Worm (Caenorhabditis elegans) whole organism, early embryonic: ENCODE measurements around the gene nemt-1.
"Not testable (repeated sequence)": the region's sequence is repeated elsewhere in the genome, so short reads cannot be mapped to it uniquely, and the experiment has no call there.

Experiments
- F13C5.2 ChIP-seq: sonication (generic microtip); optimal IDR thresholded peaks from 2 replicates; lab custom pipeline; 2017; ENCODE audit warnings: mild to moderate bottlenecking, missing genetic modification characterization, inconsistent platforms, missing compliant biosample characterization
- tbx-11 ChIP-seq: fragments of 200-800 bp; sonication (Bioruptor generic); IDR thresholded peaks from 2 replicates; pipeline ENCODE4 v1.3.6; 2022; ENCODE audit warnings: missing genetic modification characterization, missing compliant biosample characterization

ce11 chrIV:9293825-9294224, 25.4 kb downstream of the nemt-1 start, which contains the start of gene nhr-264:
- TF ChIP-seq F13C5.2 (tag; lab: Kevin White, UChicago); tbx-11 (GFP tag; lab: Robert Waterston, UW): not testable (repeated sequence)
